Fruit fly (Drosophila melanogaster) whole organism: ENCODE measurements around the gene CG7320.

Source experiments
- CG8478 ChIP-seq: fragments of >200 bp; optimal IDR thresholded peaks from 2 replicates; lab custom pipeline; 2018; ENCODE audit warnings: inconsistent platforms
- Dll ChIP-seq: fragments of >200 bp; optimal IDR thresholded peaks from 2 replicates; lab custom pipeline; 2017
- EcR ChIP-seq, 2 experiments: fragments of >200 bp; optimal IDR thresholded peaks; 2 replicates each; lab custom pipeline; 2017; ENCODE audit warnings: missing biosample characterization in 2 of 2, missing genetic modification characterization in 2 of 2, missing genetic modification reagents in 2 of 2
- pan ChIP-seq: fragments of >200 bp; optimal IDR thresholded peaks from 2 replicates; lab custom pipeline; 2017
- psq ChIP-seq: fragments of >200 bp; optimal IDR thresholded peaks from 2 replicates; lab custom pipeline; 2017
- usp ChIP-seq: fragments of >200 bp; optimal IDR thresholded peaks from 2 replicates; lab custom pipeline; 2017; ENCODE audit warnings: missing biosample characterization, missing genetic modification characterization, mixed read lengths

Gene CG7320

dm6 chr3L:18192858-18193478 is 8.3 kb upstream of the CG7320 start:
- no peak for TF ChIP-seq EcR (GFP tag; optimal IDR thresholded peaks at IDR 0.05; lab: Kevin White, UChicago)
- peak; percentile 33 for TF ChIP-seq Dll (lab: Kevin White, UChicago)

dm6 chr3L:18193642-18194041 is 7.7 kb upstream of the CG7320 start:
- TF ChIP-seq usp (no peak), EcR (GFP tag; optimal IDR thresholded peaks at IDR 0.05; lab: Kevin White, UChicago) (no peak), pan (lab: Kevin White, UChicago) (no peak), psq (lab: Kevin White, UChicago) (no peak), CG8478 (lab: Kevin White, UChicago) (no peak), Dll (lab: Kevin White, UChicago) (no peak)

dm6 chr3L:18194323-18194996 is 6.8 kb upstream of the CG7320 start:
- TF ChIP-seq pan (lab: Kevin White, UChicago) (peak; percentile 73), Dll (lab: Kevin White, UChicago) (no peak)

DNA sequence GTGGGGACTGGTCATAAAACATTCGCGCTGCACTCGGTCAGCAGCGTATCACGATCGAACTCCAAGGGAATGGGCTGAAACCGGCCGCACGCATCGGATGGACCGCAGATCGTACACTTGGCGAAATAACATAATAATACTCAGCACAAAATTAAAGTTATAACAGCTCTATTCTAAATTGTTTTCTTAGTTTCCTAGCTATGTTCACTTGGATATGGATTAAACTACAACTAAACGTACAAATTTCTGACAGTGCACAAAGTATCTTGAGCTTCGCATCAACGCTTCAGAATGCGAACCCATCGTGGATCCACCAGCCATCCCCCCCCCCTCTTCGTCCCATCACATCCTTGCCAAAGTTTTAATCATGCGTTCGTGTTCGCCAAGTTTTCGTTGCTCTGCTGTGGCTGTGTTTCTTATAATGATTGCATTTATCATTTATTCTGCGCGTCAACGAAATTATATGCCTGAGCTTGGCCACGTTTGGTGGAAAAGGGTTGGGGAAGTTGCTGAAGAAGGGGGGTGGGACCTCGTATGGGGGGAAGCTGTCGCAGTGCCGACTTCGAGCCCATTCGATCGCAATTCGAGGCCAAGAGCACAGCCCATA is 6.2 kb upstream of the CG7320 start:
- TF ChIP-seq usp (no peak), pan (lab: Kevin White, UChicago) (no peak), EcR (GFP tag; optimal IDR thresholded peaks at IDR 0.05; lab: Kevin White, UChicago) (no peak), Dll (lab: Kevin White, UChicago) (peak; percentile 10), psq (lab: Kevin White, UChicago) (no peak), CG8478 (lab: Kevin White, UChicago) (no peak)

DNA sequence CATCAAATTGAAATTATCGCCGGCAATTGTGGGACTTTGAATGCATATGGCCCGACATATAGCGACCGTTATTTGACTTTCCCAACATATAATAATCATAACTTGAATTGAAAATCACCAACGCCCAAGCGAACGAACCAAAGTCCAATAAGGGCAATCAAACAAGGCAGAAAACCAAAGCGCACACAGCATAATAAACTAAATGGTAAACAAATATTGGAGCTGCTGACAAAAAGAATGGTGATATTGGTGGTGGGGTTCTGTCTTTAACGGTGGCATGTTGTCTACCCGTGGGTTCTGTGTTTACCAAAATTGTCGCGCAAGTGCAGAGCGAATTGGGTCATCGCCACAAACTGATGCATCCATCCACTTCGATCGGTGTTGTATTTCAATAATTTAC is 3.1 kb upstream of the CG7320 start:
- no peak for TF ChIP-seq Dll (lab: Kevin White, UChicago)
- TF ChIP-seq pan (lab: Kevin White, UChicago), result no peak
- TF ChIP-seq usp, result no peak
- no peak for TF ChIP-seq CG8478 (lab: Kevin White, UChicago)
- TF ChIP-seq EcR (GFP tag; optimal IDR thresholded peaks at IDR 0.05; lab: Kevin White, UChicago), result no peak
- TF ChIP-seq psq (lab: Kevin White, UChicago), result no peak

- TF ChIP-seq usp, result no peak
- TF ChIP-seq pan (lab: Kevin White, UChicago), result no peak
- TF ChIP-seq EcR (GFP tag; optimal IDR thresholded peaks at IDR 0.05; lab: Kevin White, UChicago), result no peak
- no peak for TF ChIP-seq psq (lab: Kevin White, UChicago)
- TF ChIP-seq Dll (lab: Kevin White, UChicago), result no peak
- TF ChIP-seq CG8478 (lab: Kevin White, UChicago), result no peak
Measured at dm6 chr3L:18198749-18199148, 2.5 kb upstream of the CG7320 start.

DNA sequence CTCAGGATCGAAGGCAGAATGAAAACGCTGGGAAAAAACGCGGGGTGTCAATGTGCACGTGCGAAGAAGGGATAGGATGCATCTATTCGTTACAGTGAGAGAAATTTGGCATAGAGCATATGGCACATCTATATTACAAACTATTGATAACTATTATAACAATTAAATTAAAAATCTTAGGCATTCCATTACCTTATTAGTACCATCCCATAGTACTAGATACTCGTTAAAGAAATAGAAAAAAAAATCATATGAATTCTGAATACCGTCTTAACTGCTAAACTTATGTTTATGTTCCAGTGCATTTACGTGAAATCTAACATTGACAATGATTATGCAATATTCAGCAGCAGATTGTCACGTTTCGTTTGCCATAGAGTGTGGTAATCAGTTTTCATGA is 1.1 kb upstream of the CG7320 start:
- no peak for TF ChIP-seq EcR (GFP tag; optimal IDR thresholded peaks at IDR 0.05; lab: Kevin White, UChicago)
- TF ChIP-seq pan (lab: Kevin White, UChicago), result no peak
- TF ChIP-seq CG8478 (lab: Kevin White, UChicago), result no peak
- no peak for TF ChIP-seq psq (lab: Kevin White, UChicago)
- TF ChIP-seq Dll (lab: Kevin White, UChicago), result no peak
- TF ChIP-seq usp, result no peak

- TF ChIP-seq CG8478 (lab: Kevin White, UChicago) (no peak), pan (lab: Kevin White, UChicago) (no peak), usp (no peak), Dll (lab: Kevin White, UChicago) (no peak), EcR (GFP tag; optimal IDR thresholded peaks at IDR 0.05; lab: Kevin White, UChicago) (no peak), psq (lab: Kevin White, UChicago) (no peak)
Measured at dm6 chr3L:18203949-18204348, 2.7 kb downstream of the CG7320 start.

DNA sequence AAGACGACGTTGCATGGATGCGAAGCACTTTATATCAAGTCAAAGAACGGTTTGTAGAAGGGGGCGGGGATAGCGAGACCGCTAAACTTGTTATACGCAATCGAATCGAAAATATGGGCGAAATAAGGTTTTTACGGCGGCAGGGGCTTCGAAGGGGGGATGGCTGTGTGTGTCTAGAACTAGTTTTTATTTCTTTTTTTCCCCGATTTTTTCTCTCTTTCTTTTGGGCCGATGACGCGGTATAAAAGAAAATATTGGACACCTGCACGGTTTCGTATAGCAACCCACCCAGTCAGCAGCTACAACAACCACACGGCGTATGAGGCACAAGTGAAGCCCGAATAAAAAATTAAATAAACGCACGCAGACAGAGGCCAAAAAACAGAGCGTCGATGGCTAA is 3.1 kb downstream of the CG7320 start:
- no peak for TF ChIP-seq EcR (GFP tag; optimal IDR thresholded peaks at IDR 0.05; lab: Kevin White, UChicago)
- no peak for TF ChIP-seq pan (lab: Kevin White, UChicago)
- no peak for TF ChIP-seq CG8478 (lab: Kevin White, UChicago)
- no peak for TF ChIP-seq usp
- no peak for TF ChIP-seq psq (lab: Kevin White, UChicago)
- no peak for TF ChIP-seq Dll (lab: Kevin White, UChicago)

dm6 chr3L:18205516-18205915 is 4.2 kb downstream of the CG7320 start:
- TF ChIP-seq CG8478 (lab: Kevin White, UChicago), result no peak
- no peak for TF ChIP-seq psq (lab: Kevin White, UChicago)
- no peak for TF ChIP-seq EcR (GFP tag; optimal IDR thresholded peaks at IDR 0.05; lab: Kevin White, UChicago)
- no peak for TF ChIP-seq pan (lab: Kevin White, UChicago)
- TF ChIP-seq Dll (lab: Kevin White, UChicago), result no peak
- TF ChIP-seq usp, result no peak

DNA sequence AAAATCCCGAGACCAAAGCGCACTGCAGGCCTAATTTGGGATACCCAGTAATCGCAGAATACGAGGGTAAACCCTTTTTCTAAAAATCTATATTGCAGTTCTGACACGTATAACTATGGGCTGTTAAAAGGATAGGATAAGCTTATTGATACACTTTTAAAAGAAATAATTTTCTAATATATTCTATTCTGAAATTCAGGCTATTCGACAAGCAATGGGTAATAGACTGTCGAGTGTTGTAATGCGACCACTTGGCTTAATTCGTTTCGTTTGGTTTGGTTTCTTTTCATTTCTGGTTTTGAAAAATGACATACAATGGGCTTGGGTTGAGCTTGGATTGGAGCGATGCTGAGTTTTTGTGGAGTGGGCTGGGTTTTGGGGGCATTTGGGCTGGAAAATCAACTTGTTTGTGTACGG is 11.0 kb downstream of the CG7320 start:
- TF ChIP-seq pan (lab: Kevin White, UChicago) (peak; percentile 75), Dll (lab: Kevin White, UChicago) (no peak)

dm6 chr3L:18213745-18214144 is 12.5 kb downstream of the CG7320 start:
- TF ChIP-seq Dll (lab: Kevin White, UChicago), result peak; percentile 37
- no peak for TF ChIP-seq EcR (GFP tag; optimal IDR thresholded peaks at IDR 0.05; lab: Kevin White, UChicago)
- TF ChIP-seq pan (lab: Kevin White, UChicago), result no peak
- TF ChIP-seq CG8478 (lab: Kevin White, UChicago), result no peak
- no peak for TF ChIP-seq psq (lab: Kevin White, UChicago)
